Worm (Caenorhabditis elegans): ENCODE measurements around the gene npp-15.

Gene npp-15

DNA sequence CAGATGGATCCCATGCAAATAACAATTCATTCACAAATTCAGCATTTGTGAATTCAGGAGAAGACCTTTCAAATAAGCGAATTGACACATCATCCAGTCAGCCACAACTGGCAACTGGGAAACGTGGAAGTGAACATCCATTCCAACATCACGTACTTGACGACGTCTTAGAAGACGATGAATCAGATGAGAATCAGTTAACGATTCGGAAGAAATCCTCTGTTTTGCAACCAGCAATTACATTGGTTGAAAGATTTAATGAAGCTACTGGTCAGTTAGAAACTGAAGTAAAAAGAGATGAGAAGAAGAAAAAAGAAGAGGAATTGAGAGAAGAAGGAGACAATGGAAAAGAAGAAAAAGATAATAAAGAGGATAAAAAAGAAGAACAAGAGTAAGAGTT is 25.4 kb upstream of the npp-15 start:
- TF ChIP-seq elt-1 (tag; optimal IDR thresholded peaks at IDR 0.05) (no peak), lin-39 (tag; optimal IDR thresholded peaks at IDR 0.05) (no peak), snpc-4 (tag; optimal IDR thresholded peaks at IDR 0.05) (no peak), jun-1 (tag; optimal IDR thresholded peaks at IDR 0.05) (no peak)

DNA sequence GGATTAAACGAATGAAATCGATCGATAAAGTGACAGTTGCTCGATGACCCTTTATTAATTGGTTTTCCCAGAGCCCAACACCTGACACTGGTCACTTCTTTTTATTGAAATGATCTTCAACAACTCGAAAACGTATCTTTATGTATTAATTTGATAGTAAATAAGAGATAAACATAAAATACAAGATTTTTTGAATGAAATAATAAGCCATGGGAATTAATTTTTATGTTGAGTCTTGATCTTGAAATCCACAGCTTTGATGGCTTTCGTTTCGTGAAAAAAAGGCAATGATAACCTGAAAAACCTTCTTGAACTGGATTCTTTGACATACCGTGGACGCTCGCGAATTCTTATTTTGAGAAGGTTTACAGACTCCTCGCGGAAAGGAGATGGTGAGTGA is 21.3 kb upstream of the npp-15 start, which contains the start of gene pcp-5:
Gene pcp-5, minus strand, starts transcription at position 101 of the 400 bp plus-strand sequence.
- TF ChIP-seq mml-1 (tag; optimal IDR thresholded peaks at IDR 0.05), result no peak
- no peak for TF ChIP-seq nhr-25 (tag; optimal IDR thresholded peaks at IDR 0.05)

DNA sequence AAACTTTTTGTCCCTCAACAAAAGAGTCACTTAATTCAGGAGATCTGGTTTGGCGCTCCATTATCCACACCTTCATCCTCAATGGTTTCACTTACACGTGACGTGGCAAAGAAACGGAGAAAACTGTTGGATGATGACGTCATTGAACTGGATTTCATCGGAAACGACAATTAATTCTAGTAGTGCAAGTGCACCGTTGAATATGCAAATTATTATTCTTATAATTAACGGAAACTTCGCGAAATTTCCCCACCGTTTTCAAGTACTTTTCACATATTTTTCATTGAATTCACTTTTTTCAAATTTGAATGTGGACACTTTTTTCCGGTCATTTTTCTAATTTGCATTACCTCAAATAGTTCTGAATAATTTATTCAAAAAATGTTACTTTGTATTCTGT is 19.6 kb upstream of the npp-15 start, which contains the start of gene ZK688.1:
Gene ZK688.1, plus strand, starts transcription at position 301 of the 400 bp plus-strand sequence.
- TF ChIP-seq zag-1 (tag; optimal IDR thresholded peaks at IDR 0.05) (no peak), ztf-4 (tag; optimal IDR thresholded peaks at IDR 0.05) (no peak), nhr-23 (tag; optimal IDR thresholded peaks at IDR 0.05) (no peak), fos-1 (tag; optimal IDR thresholded peaks at IDR 0.05) (no peak)

DNA sequence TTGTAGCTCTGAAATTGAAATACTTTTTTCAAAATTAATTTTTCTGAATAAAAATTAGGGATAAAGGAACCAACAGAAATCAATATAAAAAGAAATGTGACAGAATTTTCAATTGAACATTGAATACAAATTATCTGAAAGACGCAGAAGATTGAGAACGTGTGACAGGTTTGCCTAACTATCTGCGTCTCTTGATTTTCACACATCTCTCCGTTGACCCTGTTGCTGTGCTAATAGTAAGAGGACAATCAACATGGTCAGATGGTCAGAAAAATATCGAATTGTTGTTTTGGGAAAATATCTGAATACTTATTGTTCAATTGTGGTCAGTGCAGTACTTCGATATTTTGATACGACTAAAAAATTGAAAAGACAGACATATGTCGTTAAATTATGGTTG is 17.2 kb upstream of the npp-15 start, which contains the start of gene ZK688.7:
Gene ZK688.7, minus strand, starts transcription at position 14 of the 400 bp plus-strand sequence.
- TF ChIP-seq nfya-1 (tag; optimal IDR thresholded peaks at IDR 0.05; ENCODE audit: insufficient read depth) (peak; percentile 28), nhr-23 (tag; optimal IDR thresholded peaks at IDR 0.05) (peak; percentile 68), pha-4 (tag; optimal IDR thresholded peaks at IDR 0.05) (peak; percentile 52), nhr-25 (tag; optimal IDR thresholded peaks at IDR 0.05) (peak; percentile 59), nhr-76 (tag; optimal IDR thresholded peaks at IDR 0.05) (no peak)

DNA sequence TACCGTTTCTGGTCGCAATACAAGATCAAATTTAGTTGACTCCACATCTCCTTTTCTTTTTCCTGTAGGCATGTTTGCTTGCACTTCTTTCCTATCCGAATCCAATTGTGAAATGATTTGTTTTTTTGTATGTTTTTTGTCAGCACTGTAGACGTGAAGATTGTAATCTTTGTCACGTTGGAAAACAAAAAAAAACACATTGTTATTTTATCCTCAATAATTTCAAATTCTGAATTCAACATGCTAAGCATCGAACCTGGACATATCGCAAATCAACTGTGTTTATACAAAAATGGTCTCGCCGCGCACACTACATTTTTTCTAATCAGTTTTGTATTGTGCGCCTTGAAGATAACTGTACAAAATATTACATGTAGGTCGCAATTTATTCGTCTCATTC is 15.4 kb upstream of the npp-15 start, which contains the start of gene ZK688.12:
Gene ZK688.12, minus strand, starts transcription at position 101 of the 400 bp plus-strand sequence.
- TF ChIP-seq lsy-12 (tag; optimal IDR thresholded peaks at IDR 0.05) (no peak), ZK546.5 (tag; optimal IDR thresholded peaks at IDR 0.05) (no peak), snpc-4 (tag; optimal IDR thresholded peaks at IDR 0.05) (no peak), pqm-1 (tag; optimal IDR thresholded peaks at IDR 0.05) (no peak), aly-2 (tag; optimal IDR thresholded peaks at IDR 0.05) (no peak)

DNA sequence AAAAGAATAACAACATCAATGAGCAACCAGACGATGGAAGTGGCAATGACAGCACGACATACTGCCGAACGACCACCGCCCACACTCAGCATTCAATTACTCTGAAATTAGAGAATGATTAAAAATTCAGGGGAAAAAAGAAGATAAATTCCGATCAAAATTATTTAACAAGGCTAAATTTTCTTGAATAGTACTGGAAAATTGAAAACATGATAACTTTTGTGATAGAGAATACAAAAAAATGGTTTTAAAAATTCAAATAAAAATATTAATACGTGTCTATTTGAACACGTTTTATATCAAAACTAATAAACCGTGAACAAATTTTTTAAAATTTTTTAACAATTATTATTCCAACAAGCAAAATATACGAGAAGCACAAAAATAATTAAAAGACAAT is 11.2 kb upstream of the npp-15 start, which contains the start of gene gly-3:
Gene gly-3, minus strand, starts transcription at position 101 of the 400 bp plus-strand sequence.
- TF ChIP-seq pqm-1 (tag; optimal IDR thresholded peaks at IDR 0.05) (no peak), egl-27 (tag; optimal IDR thresholded peaks at IDR 0.05) (no peak), nhr-11 (tag; optimal IDR thresholded peaks at IDR 0.05) (no peak), ztf-4 (tag; optimal IDR thresholded peaks at IDR 0.05) (no peak), nhr-67 (tag; optimal IDR thresholded peaks at IDR 0.05) (no peak), elt-1 (tag; optimal IDR thresholded peaks at IDR 0.05) (no peak), aly-2 (tag; optimal IDR thresholded peaks at IDR 0.05) (no peak), tbx-2 (tag; optimal IDR thresholded peaks at IDR 0.05) (no peak), nfya-1 (tag; optimal IDR thresholded peaks at IDR 0.05; ENCODE audit: insufficient read depth) (no peak), elt-3 (tag; optimal IDR thresholded peaks at IDR 0.05) (no peak), elt-2 (tag; optimal IDR thresholded peaks at IDR 0.05) (no peak)

DNA sequence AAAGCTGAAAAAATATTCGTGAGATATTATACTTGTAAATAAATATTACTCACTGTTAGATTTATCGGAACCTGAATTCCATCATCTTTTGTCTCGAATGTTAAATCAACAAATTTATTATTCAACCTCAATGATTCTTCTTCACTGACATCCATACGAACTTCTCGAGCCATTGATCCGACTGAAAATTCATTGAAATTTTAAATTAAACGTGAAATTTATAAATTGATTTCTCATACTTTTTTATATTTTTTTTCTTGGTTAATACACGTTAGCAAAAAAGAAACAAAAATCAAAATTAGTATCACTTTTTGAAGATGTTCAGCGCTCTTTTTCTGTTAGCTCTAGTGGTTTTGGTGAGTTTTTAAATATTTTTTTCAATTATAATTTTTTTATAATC is 9.0 kb upstream of the npp-15 start, which contains the start of gene C29E4.14:
Gene C29E4.14, plus strand, starts transcription at position 301 of the 400 bp plus-strand sequence.
- no peak for TF ChIP-seq fkh-2 (tag; optimal IDR thresholded peaks at IDR 0.05)
- no peak for TF ChIP-seq R02D3.7 (tag; optimal IDR thresholded peaks at IDR 0.05)
- no peak for TF ChIP-seq nfya-1 (tag; optimal IDR thresholded peaks at IDR 0.05; ENCODE audit: insufficient read depth)
- TF ChIP-seq unc-39 (tag; optimal IDR thresholded peaks at IDR 0.05), result no peak
- TF ChIP-seq jun-1 (tag; optimal IDR thresholded peaks at IDR 0.05), result no peak
- TF ChIP-seq lin-15B (tag; optimal IDR thresholded peaks at IDR 0.05), result no peak
- no peak for TF ChIP-seq nhr-67 (tag; optimal IDR thresholded peaks at IDR 0.05)

DNA sequence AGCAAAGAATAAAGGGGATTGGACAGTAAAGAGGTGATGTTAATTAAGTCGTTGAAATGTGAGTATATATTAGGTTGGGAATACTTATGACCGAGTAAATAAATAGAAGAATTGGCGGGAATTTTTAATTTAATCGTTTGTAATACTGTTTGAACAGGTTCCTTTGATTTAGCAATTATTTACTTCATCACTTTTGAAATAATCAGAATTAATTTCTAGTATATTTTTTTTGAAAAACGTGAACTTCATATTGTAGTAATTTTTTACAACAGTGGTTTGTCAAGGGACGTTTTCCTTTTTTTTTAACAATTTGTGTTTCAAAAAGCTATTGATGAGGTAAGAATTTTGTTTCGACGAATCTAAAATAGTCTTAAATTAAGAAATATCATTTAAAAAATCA is 6.6 kb upstream of the npp-15 start, which contains the start of gene C29E4.17:
Gene C29E4.17, plus strand, starts transcription at position 301 of the 400 bp plus-strand sequence.
- TF ChIP-seq R02D3.7 (tag; optimal IDR thresholded peaks at IDR 0.05), result no peak
- no peak for TF ChIP-seq nhr-23 (tag; optimal IDR thresholded peaks at IDR 0.05)
- TF ChIP-seq pqm-1 (tag; optimal IDR thresholded peaks at IDR 0.05), result no peak
- no peak for TF ChIP-seq fos-1 (tag; optimal IDR thresholded peaks at IDR 0.05)
- no peak for TF ChIP-seq ZK546.5 (tag; optimal IDR thresholded peaks at IDR 0.05)
- TF ChIP-seq ztf-11 (tag; optimal IDR thresholded peaks at IDR 0.05), result no peak
- no peak for TF ChIP-seq aly-2 (tag; optimal IDR thresholded peaks at IDR 0.05)
- TF ChIP-seq snpc-4 (tag; optimal IDR thresholded peaks at IDR 0.05), result no peak
- TF ChIP-seq unc-39 (tag; optimal IDR thresholded peaks at IDR 0.05), result no peak
- no peak for TF ChIP-seq ceh-16 (tag; optimal IDR thresholded peaks at IDR 0.05)
- no peak for TF ChIP-seq nfya-1 (tag; optimal IDR thresholded peaks at IDR 0.05; ENCODE audit: insufficient read depth)
- no peak for TF ChIP-seq egl-5 (tag; optimal IDR thresholded peaks at IDR 0.05)
- TF ChIP-seq zag-1 (tag; optimal IDR thresholded peaks at IDR 0.05), result no peak
- TF ChIP-seq lsy-12 (tag; optimal IDR thresholded peaks at IDR 0.05), result no peak
- TF ChIP-seq elt-2 (tag; optimal IDR thresholded peaks at IDR 0.05), result no peak
- TF ChIP-seq daf-12 (tag; optimal IDR thresholded peaks at IDR 0.05), result no peak
- TF ChIP-seq fkh-10 (GFP tag; optimal IDR thresholded peaks at IDR 0.05), result no peak
